Worm (Caenorhabditis elegans) whole organism, L2 larva: ENCODE measurements around the gene snpc-1.2.
A peak's percentile ranks its signal among the peaks of the same experiment; 100 is the strongest.

Experiments
- C34F6.9 ChIP-seq: fragments of 150-350 bp; optimal IDR thresholded peaks from 2 replicates; lab custom pipeline; 2014; ENCODE audit warnings: missing biosample characterization, missing genetic modification characterization
- F13H6.1 ChIP-seq: sonication (generic microtip); optimal IDR thresholded peaks from 2 replicates; lab custom pipeline; 2016; ENCODE audit warnings: missing genetic modification characterization, missing compliant biosample characterization
- R02D3.7 ChIP-seq: fragments of 150-350 bp; optimal IDR thresholded peaks from 2 replicates; lab custom pipeline; 2014; ENCODE audit warnings: missing biosample characterization, missing genetic modification characterization
- Y55F3AM.14 ChIP-seq: fragments of 200-800 bp; sonication (Bioruptor generic); optimal IDR thresholded peaks from 2 replicates; lab custom pipeline; 2018; ENCODE audit warnings: mild to moderate bottlenecking, missing genetic modification characterization, missing compliant biosample characterization
- ZK546.5 ChIP-seq: sonication (generic microtip); optimal IDR thresholded peaks from 2 replicates; lab custom pipeline; 2017; ENCODE audit warnings: missing biosample characterization, missing genetic modification characterization
- alr-1 ChIP-seq: fragments of 150-350 bp; optimal IDR thresholded peaks from 2 replicates; lab custom pipeline; 2014; ENCODE audit warnings: missing biosample characterization, missing genetic modification characterization
- ama-1 ChIP-seq: fragments of 150-350 bp; optimal IDR thresholded peaks from 2 replicates; lab custom pipeline; 2018; ENCODE audit warnings: inconsistent platforms
- ceh-82 ChIP-seq: fragments of 150-350 bp; optimal IDR thresholded peaks from 2 replicates; lab custom pipeline; 2014; ENCODE audit warnings: missing biosample characterization, missing genetic modification characterization
- crh-2 ChIP-seq: sonication (generic microtip); optimal IDR thresholded peaks from 2 replicates; lab custom pipeline; 2017; ENCODE audit warnings: missing biosample characterization, missing genetic modification characterization
- dmd-4 ChIP-seq: sonication (generic microtip); optimal IDR thresholded peaks from 2 replicates; lab custom pipeline; 2017; ENCODE audit warnings: missing biosample characterization, missing genetic modification characterization
- egl-27 ChIP-seq: sonication (generic microtip); optimal IDR thresholded peaks from 3 replicates; lab custom pipeline; 2017; ENCODE audit warnings: missing biosample characterization, missing genetic modification reagents, missing genetic modification characterization
- elt-1 ChIP-seq: fragments of 150-350 bp; optimal IDR thresholded peaks from 2 replicates; lab custom pipeline; 2014; ENCODE audit warnings: missing biosample characterization, missing genetic modification characterization
- elt-3 ChIP-seq: sonication (generic microtip); optimal IDR thresholded peaks from 2 replicates; lab custom pipeline; 2017; ENCODE audit warnings: missing biosample characterization, missing genetic modification characterization
- fos-1 ChIP-seq: fragments of 150-350 bp; optimal IDR thresholded peaks from 2 replicates; lab custom pipeline; 2014; ENCODE audit warnings: missing biosample characterization, missing genetic modification characterization
- gmeb-1 ChIP-seq: fragments of 150-350 bp; optimal IDR thresholded peaks from 2 replicates; lab custom pipeline; 2014; ENCODE audit warnings: missing biosample characterization, missing genetic modification characterization
- lin-11 ChIP-seq: fragments of 150-350 bp; sonication (generic microtip); optimal IDR thresholded peaks from 2 replicates; lab custom pipeline; 2014; ENCODE audit warnings: missing biosample characterization, missing genetic modification characterization, inconsistent platforms, mixed read lengths
- lin-13 ChIP-seq: fragments of 150-350 bp; optimal IDR thresholded peaks from 2 replicates; lab custom pipeline; 2014; ENCODE audit warnings: missing biosample characterization, missing genetic modification reagents, missing genetic modification characterization
- lin-39 ChIP-seq: fragments of 150-350 bp; optimal IDR thresholded peaks from 2 replicates; lab custom pipeline; 2014; ENCODE audit warnings: missing biosample characterization, missing genetic modification reagents, missing genetic modification characterization
- lsy-2 ChIP-seq, 2 experiments: fragments of 150-350 bp in 1 of 2; sonication (generic microtip) in 1 of 2; optimal IDR thresholded peaks; 2 replicates each; lab custom pipeline; 2014 to 2017; ENCODE audit warnings: missing biosample characterization in 2 of 2, missing genetic modification characterization in 2 of 2
- mab-5 ChIP-seq: fragments of 150-350 bp; optimal IDR thresholded peaks from 2 replicates; lab custom pipeline; 2014; ENCODE audit warnings: missing biosample characterization, missing genetic modification characterization
- nhr-10 ChIP-seq: sonication (generic microtip); optimal IDR thresholded peaks from 2 replicates; lab custom pipeline; 2017; ENCODE audit warnings: missing biosample characterization, missing genetic modification characterization
- nhr-21 ChIP-seq: fragments of 150-350 bp; optimal IDR thresholded peaks from 2 replicates; lab custom pipeline; 2014; ENCODE audit warnings: missing biosample characterization, missing genetic modification characterization
- nhr-23 ChIP-seq: fragments of 150-350 bp; optimal IDR thresholded peaks from 2 replicates; lab custom pipeline; 2014; ENCODE audit warnings: missing biosample characterization, missing genetic modification reagents, missing genetic modification characterization
- nhr-237 ChIP-seq: fragments of 150-350 bp; optimal IDR thresholded peaks from 2 replicates; lab custom pipeline; 2014; ENCODE audit warnings: missing biosample characterization, missing genetic modification characterization
- nhr-25 ChIP-seq: fragments of 150-350 bp; sonication (generic microtip); optimal IDR thresholded peaks from 3 replicates; lab custom pipeline; 2014; ENCODE audit warnings: missing biosample characterization, missing genetic modification characterization
- nhr-6 ChIP-seq: fragments of 150-350 bp; optimal IDR thresholded peaks from 2 replicates; lab custom pipeline; 2014; ENCODE audit warnings: missing biosample characterization, missing genetic modification characterization
- nhr-77 ChIP-seq: fragments of 150-350 bp; optimal IDR thresholded peaks from 2 replicates; lab custom pipeline; 2014; ENCODE audit warnings: missing biosample characterization, missing genetic modification characterization
- peb-1 ChIP-seq: fragments of 150-350 bp; optimal IDR thresholded peaks from 2 replicates; lab custom pipeline; 2014; ENCODE audit warnings: missing biosample characterization, missing genetic modification characterization
- sem-4 ChIP-seq: fragments of 150-350 bp; optimal IDR thresholded peaks from 2 replicates; lab custom pipeline; 2014; ENCODE audit warnings: missing biosample characterization, missing genetic modification reagents, missing genetic modification characterization
- skn-1 ChIP-seq: sonication (generic microtip); optimal IDR thresholded peaks from 2 replicates; lab custom pipeline; 2017; ENCODE audit warnings: missing biosample characterization, missing genetic modification characterization
- sma-3 ChIP-seq: sonication (generic microtip); optimal IDR thresholded peaks from 2 replicates; lab custom pipeline; 2016; ENCODE audit warnings: missing genetic modification reagents, missing genetic modification characterization, missing compliant biosample characterization
- unc-55 ChIP-seq: fragments of 150-350 bp; sonication (generic microtip); optimal IDR thresholded peaks from 3 replicates; lab custom pipeline; 2014; ENCODE audit warnings: missing biosample characterization, missing genetic modification reagents, missing genetic modification characterization
- unc-62 ChIP-seq: fragments of 150-350 bp; optimal IDR thresholded peaks from 2 replicates; lab custom pipeline; 2014; ENCODE audit warnings: missing biosample characterization, missing genetic modification reagents, missing genetic modification characterization
- zag-1 ChIP-seq: fragments of 150-350 bp; optimal IDR thresholded peaks from 2 replicates; lab custom pipeline; 2014; ENCODE audit warnings: missing biosample characterization, missing genetic modification characterization
- ztf-1 ChIP-seq: fragments of 200-800 bp; sonication (Bioruptor generic); conservative IDR thresholded peaks from 2 replicates; pipeline ENCODE4 v1.3.6; 2022; ENCODE audit warnings: missing genetic modification characterization, missing compliant biosample characterization

The snpc-1.2 gene

DNA sequence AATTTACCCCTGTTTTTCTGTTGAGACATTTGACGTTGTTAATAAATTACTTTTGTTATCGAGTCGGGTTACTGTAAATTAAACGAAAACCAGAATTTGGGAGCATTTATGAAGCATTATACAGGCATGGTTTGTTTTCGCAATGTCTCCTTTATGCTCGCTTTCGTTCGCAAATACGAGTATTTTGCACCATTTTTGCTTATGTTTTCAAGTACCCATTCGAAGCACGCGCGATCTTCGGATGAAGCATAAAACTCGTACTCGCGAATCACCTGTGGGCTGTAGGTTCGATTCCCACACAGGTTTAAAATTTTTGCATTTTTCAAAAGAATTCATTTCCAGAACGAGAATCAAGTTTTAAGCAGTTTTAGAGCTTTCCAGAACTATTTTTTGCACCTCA, 4.4 kb downstream of the snpc-1.2 start:
- TF ChIP-seq crh-2 (tag; lab: Kevin White, UChicago) (no peak), ztf-1 (GFP tag; lab: Robert Waterston, UW) (no peak), nhr-10 (no peak), ZK546.5 (tag; lab: Kevin White, UChicago) (no peak), ceh-82 (tag; lab: Kevin White, UChicago) (no peak), gmeb-1 (tag; lab: Kevin White, UChicago) (no peak), fos-1 (no peak), unc-55 (GFP tag; lab: Kevin White, UChicago) (no peak), egl-27 (tag; lab: Kevin White, UChicago) (no peak), R02D3.7 (tag; lab: Kevin White, UChicago) (no peak), elt-1 (tag; lab: Kevin White, UChicago) (no peak), unc-62 (GFP tag; lab: Kevin White, UChicago) (no peak)

DNA sequence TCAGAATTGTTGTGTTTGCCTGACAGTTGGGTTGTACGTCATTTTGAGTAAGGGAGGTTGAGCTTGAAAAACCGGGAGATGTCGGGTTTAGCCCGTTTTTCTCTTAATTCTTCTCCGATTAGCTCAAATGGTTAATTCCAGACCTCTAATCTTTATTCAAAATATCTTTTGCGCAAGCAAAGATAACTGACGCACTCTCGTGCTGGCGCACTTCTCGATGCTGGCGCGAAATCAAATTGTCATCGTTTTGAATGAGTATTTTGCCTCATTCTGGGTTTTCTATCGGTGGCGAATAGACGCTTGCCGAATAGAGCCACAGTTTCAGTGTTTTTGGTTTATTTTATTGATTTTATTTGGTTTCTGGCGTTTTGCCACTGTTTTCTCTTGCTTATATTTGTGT, 8.7 kb downstream of the snpc-1.2 start:
- TF ChIP-seq gmeb-1 (tag; lab: Kevin White, UChicago) = peak; percentile 17
- TF ChIP-seq unc-55 (GFP tag; lab: Kevin White, UChicago) = peak; percentile 2
- no peak for TF ChIP-seq elt-3

DNA sequence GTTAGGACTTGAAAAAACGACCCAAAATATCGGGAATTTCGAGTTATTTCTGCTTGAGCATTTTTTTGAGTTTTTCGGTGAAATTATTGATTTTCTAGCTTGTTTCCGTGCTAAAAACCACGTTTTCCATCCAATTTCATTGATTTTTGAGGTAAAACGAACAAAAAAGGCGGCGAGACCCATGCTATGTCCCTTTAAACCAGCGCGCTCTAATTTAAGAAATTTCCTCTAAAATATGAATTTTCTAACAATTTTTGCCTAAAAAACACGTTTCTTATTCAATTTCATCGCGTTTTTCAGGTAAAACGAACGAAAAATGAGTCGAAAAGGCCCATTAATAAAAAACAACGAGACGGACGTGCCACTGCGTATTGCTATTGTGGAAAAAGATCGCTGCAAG, 15.8 kb downstream of the snpc-1.2 start, which contains the start of gene abce-1:
abce-1 (plus strand) TSS at position 301 of the 400 bp plus-strand sequence.
- TF ChIP-seq gmeb-1 (tag; lab: Kevin White, UChicago) = no peak
- TF ChIP-seq nhr-23 (tag; lab: Kevin White, UChicago) = no peak
- TF ChIP-seq unc-55 (GFP tag; lab: Kevin White, UChicago) = no peak
- TF ChIP-seq lin-13 (GFP tag; lab: Kevin White, UChicago) = no peak
- TF ChIP-seq mab-5 (tag; lab: Kevin White, UChicago) = no peak
- TF ChIP-seq elt-3 = no peak
- TF ChIP-seq nhr-6 (tag; lab: Kevin White, UChicago) = no peak
- TF ChIP-seq F13H6.1 (tag; lab: Kevin White, UChicago) = no peak
- TF ChIP-seq nhr-25 (tag; lab: Kevin White, UChicago) = no peak
- TF ChIP-seq nhr-77 (tag; lab: Kevin White, UChicago) = no peak
- no peak for TF ChIP-seq ama-1 (lab: Kevin White, UChicago)
- TF ChIP-seq sma-3 (GFP tag; lab: Kevin White, UChicago) = no peak
- no peak for TF ChIP-seq nhr-21
- no peak for TF ChIP-seq lin-11 (tag; lab: Kevin White, UChicago)
- TF ChIP-seq lin-39 = no peak
- no peak for TF ChIP-seq ceh-82 (tag; lab: Kevin White, UChicago)
- no peak for TF ChIP-seq egl-27 (tag; lab: Kevin White, UChicago)
- TF ChIP-seq nhr-237 = no peak

DNA sequence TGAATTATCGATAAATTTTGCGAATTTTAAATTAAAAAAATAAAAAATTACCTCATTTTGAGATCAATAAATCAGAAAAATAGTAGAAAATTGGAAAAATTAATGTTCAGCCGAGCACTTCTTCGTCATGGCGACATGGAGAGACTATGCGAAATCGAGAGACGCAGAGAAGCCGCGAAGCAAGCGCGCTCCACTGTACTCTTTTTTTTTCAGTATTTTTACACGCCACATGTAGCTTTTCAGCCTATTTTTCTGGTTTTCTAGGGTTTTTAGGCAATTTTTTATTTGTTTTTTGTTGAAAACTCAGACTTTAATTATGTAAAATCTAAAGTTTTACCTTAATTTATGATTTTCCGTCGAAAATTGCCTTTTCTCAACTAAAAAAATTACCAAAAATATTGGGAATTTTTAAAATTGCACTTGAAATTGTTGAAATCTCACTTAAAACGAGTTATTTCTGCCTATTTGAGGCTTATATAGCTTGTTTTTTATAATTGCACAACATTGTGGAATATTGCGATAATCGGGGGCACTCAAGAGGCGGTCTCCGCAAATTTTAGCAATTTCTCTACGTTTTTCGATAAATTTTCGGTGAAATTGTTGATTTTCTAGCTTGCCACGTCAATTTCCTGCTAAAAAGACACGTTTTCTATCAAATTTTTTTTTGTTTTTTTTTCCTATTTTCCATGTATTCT, 16.5 kb downstream of the snpc-1.2 start, which contains the start of gene Y39E4B.10:
Y39E4B.10 (minus strand) TSS at position 162 of the 695 bp plus-strand sequence.
- no peak for TF ChIP-seq nhr-21
- TF ChIP-seq lin-13 (GFP tag; lab: Kevin White, UChicago) = no peak
- TF ChIP-seq unc-55 (GFP tag; lab: Kevin White, UChicago) = peak; percentile 58
- TF ChIP-seq gmeb-1 (tag; lab: Kevin White, UChicago) = peak; percentile 33
- no peak for TF ChIP-seq unc-62 (GFP tag; lab: Kevin White, UChicago)
- TF ChIP-seq sem-4 (tag; lab: Kevin White, UChicago) = no peak
- TF ChIP-seq nhr-10 = no peak
- no peak for TF ChIP-seq nhr-77 (tag; lab: Kevin White, UChicago)
- no peak for TF ChIP-seq elt-1 (tag; lab: Kevin White, UChicago)
- TF ChIP-seq ama-1 (lab: Kevin White, UChicago) = no peak
- TF ChIP-seq R02D3.7 (tag; lab: Kevin White, UChicago) = no peak
- TF ChIP-seq crh-2 (tag; lab: Kevin White, UChicago) = peak; percentile 8
- peak; percentile 10 for TF ChIP-seq F13H6.1 (tag; lab: Kevin White, UChicago)
- TF ChIP-seq lin-39 = no peak
- peak; percentile 4 for TF ChIP-seq nhr-25 (tag; lab: Kevin White, UChicago)
- TF ChIP-seq lin-11 (tag; lab: Kevin White, UChicago) = peak; percentile 9
- TF ChIP-seq fos-1 = peak; percentile 10
- TF ChIP-seq C34F6.9 (tag; lab: Kevin White, UChicago) = peak; percentile 69
- peak; percentile 2 to 64 for TF ChIP-seq lsy-2 (tag; optimal IDR thresholded peaks at IDR 0.05; lab: Kevin White, UChicago)
- TF ChIP-seq ZK546.5 (tag; lab: Kevin White, UChicago) = no peak
- no peak for TF ChIP-seq alr-1

DNA sequence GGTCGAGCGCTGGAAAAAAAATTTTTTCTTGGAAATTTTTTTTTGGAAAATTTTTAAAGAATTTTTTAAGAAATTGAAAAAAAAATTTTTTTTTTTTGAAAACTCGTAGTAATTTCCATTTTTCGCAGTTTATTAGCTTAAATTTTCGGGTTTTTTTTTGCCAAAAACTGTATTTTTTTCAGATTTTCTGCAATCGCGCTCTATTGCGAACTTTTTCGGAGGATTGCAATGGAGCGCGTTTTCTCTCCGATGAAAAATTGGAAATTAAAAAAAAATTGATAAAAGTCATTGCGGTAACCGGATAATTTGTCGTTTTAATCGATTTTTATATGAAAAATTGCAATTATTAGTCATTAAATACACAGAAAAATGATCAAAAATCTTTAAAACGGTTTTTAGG, 17.6 kb downstream of the snpc-1.2 start:
- no peak for TF ChIP-seq ama-1 (lab: Kevin White, UChicago)
- no peak for TF ChIP-seq peb-1 (tag; lab: Kevin White, UChicago)
- no peak for TF ChIP-seq zag-1 (tag; lab: Kevin White, UChicago)
- peak; percentile 35 for TF ChIP-seq unc-55 (GFP tag; lab: Kevin White, UChicago)
- TF ChIP-seq dmd-4 = no peak
- no peak for TF ChIP-seq Y55F3AM.14 (GFP tag; lab: Kevin White, UChicago)
- no peak for TF ChIP-seq crh-2 (tag; lab: Kevin White, UChicago)
- TF ChIP-seq skn-1 = no peak
